Fruit fly (Drosophila melanogaster) whole organism, prepupa: ENCODE results near the gene Bet3.

Experiments used
- CG10669 ChIP-seq: fragments of 200-800 bp; sonication (Bioruptor generic); optimal IDR thresholded peaks from 3 replicates; lab custom pipeline; 2018; ENCODE audit warnings: missing biosample characterization, mild to moderate bottlenecking, missing genetic modification characterization, moderate library complexity
- CG11902 ChIP-seq: fragments of 200-800 bp; sonication (Bioruptor generic); optimal IDR thresholded peaks from 3 replicates; lab custom pipeline; 2016; ENCODE audit warnings: missing biosample characterization, missing genetic modification characterization
- CG16779 ChIP-seq: fragments of 200-800 bp; sonication (Bioruptor generic); optimal IDR thresholded peaks from 3 replicates; lab custom pipeline; 2017; ENCODE audit warnings: missing biosample characterization, mild to moderate bottlenecking, missing genetic modification characterization
- CG3032 ChIP-seq: fragments of 200-800 bp; optimal IDR thresholded peaks from 2 replicates; lab custom pipeline; 2019; ENCODE audit warnings: missing biosample characterization, mild to moderate bottlenecking, missing genetic modification characterization, moderate library complexity
- CG4318 ChIP-seq: fragments of 200-800 bp; sonication (Bioruptor generic); optimal IDR thresholded peaks from 3 replicates; lab custom pipeline; 2017; ENCODE audit warnings: missing biosample characterization, mild to moderate bottlenecking, missing genetic modification characterization
- CG6808 ChIP-seq: fragments of 200-800 bp; sonication (Bioruptor generic); optimal IDR thresholded peaks from 3 replicates; lab custom pipeline; 2017; ENCODE audit warnings: missing biosample characterization, missing genetic modification characterization, mild to moderate bottlenecking, moderate library complexity, missing genetic modification reagents
- CG6854 ChIP-seq: fragments of 200-800 bp; sonication (Bioruptor generic); optimal IDR thresholded peaks from 2 replicates; lab custom pipeline; 2017; ENCODE audit warnings: missing biosample characterization, mild to moderate bottlenecking, missing genetic modification characterization
- CG8119 ChIP-seq: fragments of 200-800 bp; sonication (Bioruptor generic); IDR thresholded peaks from 3 replicates; pipeline ENCODE4 v1.3.6; 2022; ENCODE audit warnings: missing biosample characterization, missing genetic modification characterization
- Eip75B ChIP-seq: fragments of 200-800 bp; sonication (Bioruptor generic); optimal IDR thresholded peaks from 3 replicates; lab custom pipeline; 2016; ENCODE audit warnings: missing biosample characterization, missing genetic modification characterization
- Gug ChIP-seq: fragments of 200-800 bp; sonication (Bioruptor generic); IDR thresholded peaks from 2 replicates; pipeline ENCODE4 v1.3.6; 2022; ENCODE audit warnings: missing biosample characterization, missing genetic modification characterization
- Hr39 ChIP-seq: fragments of 200-800 bp; sonication (Bioruptor generic); optimal IDR thresholded peaks from 2 replicates; lab custom pipeline; 2016; ENCODE audit warnings: missing biosample characterization, missing genetic modification characterization
- Sox14 ChIP-seq: fragments of 200-800 bp; sonication (Bioruptor generic); optimal IDR thresholded peaks from 3 replicates; lab custom pipeline; 2016; ENCODE audit warnings: missing biosample characterization, missing genetic modification characterization
- lz ChIP-seq: fragments of 200-800 bp; sonication (Bioruptor generic); optimal IDR thresholded peaks from 3 replicates; lab custom pipeline; 2016; ENCODE audit warnings: missing biosample characterization, missing genetic modification characterization

dm6 chr3L:9467763-9468206 is 25.7 kb upstream of the Bet3 start:
- TF ChIP-seq Gug (GFP tag; lab: Robert Waterston, UW) (no peak), Sox14 (GFP tag; lab: Kevin White, UChicago) (no peak), CG8119 (GFP tag; lab: Robert Waterston, UW) (peak; percentile 66), Hr39 (GFP tag; lab: Kevin White, UChicago) (no peak), CG6808 (GFP tag; lab: Kevin White, UChicago) (peak; percentile 59), Eip75B (GFP tag; lab: Kevin White, UChicago) (no peak), CG16779 (tag; lab: Kevin White, UChicago) (peak; percentile 8), CG3032 (tag; lab: Kevin White, UChicago) (no peak), lz (GFP tag; lab: Kevin White, UChicago) (no peak), CG6854 (GFP tag; lab: Kevin White, UChicago) (peak; percentile 48), CG11902 (no peak), CG4318 (GFP tag; lab: Kevin White, UChicago) (no peak), CG10669 (GFP tag; lab: Kevin White, UChicago) (no peak)
